Fruit fly (Drosophila melanogaster) whole organism, wandering third instar larva: ENCODE results near the gene mldr.

Experiments
- Abd-B ChIP-seq: fragments of >200 bp; optimal IDR thresholded peaks from 2 replicates; lab custom pipeline; 2017; ENCODE audit warnings: missing biosample characterization, missing genetic modification characterization
- CG32264 ChIP-seq: fragments of 200-800 bp; sonication (Bioruptor generic); optimal IDR thresholded peaks from 2 replicates; lab custom pipeline; 2016; ENCODE audit warnings: missing biosample characterization, missing genetic modification characterization
- CG9705 ChIP-seq: fragments of 200-800 bp; sonication (Bioruptor generic); optimal IDR thresholded peaks from 2 replicates; lab custom pipeline; 2018; ENCODE audit warnings: missing biosample characterization, mild to moderate bottlenecking, missing genetic modification characterization
- CrebA ChIP-seq: fragments of 200-800 bp; sonication (Bioruptor generic); optimal IDR thresholded peaks from 2 replicates; lab custom pipeline; 2016; ENCODE audit warnings: missing biosample characterization, mild to moderate bottlenecking, missing genetic modification characterization, borderline replicate concordance
- Dfd ChIP-seq: fragments of >200 bp; optimal IDR thresholded peaks from 2 replicates; lab custom pipeline; 2017; ENCODE audit warnings: missing biosample characterization, missing genetic modification characterization
- Dif ChIP-seq: fragments of 200-275, 200-300 bp; sonication (Bioruptor generic); optimal IDR thresholded peaks from 2 replicates; lab custom pipeline; 2018; ENCODE audit warnings: missing biosample characterization, missing genetic modification characterization; ENCODE audit not compliant: partially characterized antibody
- GATAd ChIP-seq: sonication (Bioruptor generic); optimal IDR thresholded peaks from 2 replicates; lab custom pipeline; 2016; ENCODE audit warnings: missing biosample characterization, missing genetic modification characterization
- HLH106 ChIP-seq: fragments of 200-800 bp; optimal IDR thresholded peaks from 3 replicates; lab custom pipeline; 2019; ENCODE audit warnings: missing biosample characterization, mild to moderate bottlenecking, missing genetic modification characterization, moderate library complexity
- Hnf4 ChIP-seq: fragments of 200-800 bp; sonication (Bioruptor generic); optimal IDR thresholded peaks from 2 replicates; lab custom pipeline; 2016; ENCODE audit warnings: missing biosample characterization, mild to moderate bottlenecking, missing genetic modification characterization
- Hr78 ChIP-seq: fragments of >200 bp; optimal IDR thresholded peaks from 2 replicates; lab custom pipeline; 2017; ENCODE audit warnings: missing biosample characterization, missing genetic modification characterization
- Hr83 ChIP-seq: fragments of 200-300 bp; sonication (Bioruptor generic); optimal IDR thresholded peaks from 2 replicates; lab custom pipeline; 2016; ENCODE audit warnings: missing biosample characterization, mild to moderate bottlenecking, missing genetic modification characterization, moderate library complexity; ENCODE audit not compliant: poor library complexity, severe bottlenecking
- Jra ChIP-seq: sonication (Bioruptor generic); optimal IDR thresholded peaks from 2 replicates; lab custom pipeline; 2016; ENCODE audit warnings: missing biosample characterization, missing genetic modification characterization
- Mio ChIP-seq: sonication (Bioruptor generic); optimal IDR thresholded peaks from 2 replicates; lab custom pipeline; 2016; ENCODE audit warnings: missing biosample characterization, missing genetic modification characterization
- Myc ChIP-seq: fragments of >200 bp; optimal IDR thresholded peaks from 2 replicates; lab custom pipeline; 2017
- N ChIP-seq: fragments of >200 bp; optimal IDR thresholded peaks from 2 replicates; lab custom pipeline; 2018; ENCODE audit warnings: missing biosample characterization, missing external identifiers, missing genetic modification characterization
- OdsH ChIP-seq: fragments of 200-800 bp; sonication (Bioruptor generic); optimal IDR thresholded peaks from 2 replicates; lab custom pipeline; 2016; ENCODE audit warnings: missing biosample characterization, mild to moderate bottlenecking, missing genetic modification characterization
- Rel ChIP-seq, 2 experiments: fragments of 200-800 bp; sonication (Bioruptor generic) in 1 of 2; optimal IDR thresholded peaks; 2 replicates in 1 of 2; 3 replicates in 1 of 2; lab custom pipeline; 2016 to 2019; ENCODE audit warnings: mild to moderate bottlenecking in 2 of 2, missing biosample characterization in 2 of 2, missing genetic modification characterization in 2 of 2, moderate library complexity in 1 of 2
- Sp1 ChIP-seq: fragments of 200-800 bp; sonication (Bioruptor generic); optimal IDR thresholded peaks from 3 replicates; lab custom pipeline; 2019; ENCODE audit warnings: missing biosample characterization, mild to moderate bottlenecking, missing genetic modification characterization, moderate library complexity
- Vsx2 ChIP-seq: fragments of 200-300, 225-300 bp; sonication (Bioruptor generic); optimal IDR thresholded peaks from 2 replicates; lab custom pipeline; 2018; ENCODE audit warnings: missing biosample characterization, missing genetic modification characterization; ENCODE audit not compliant: partially characterized antibody
- br ChIP-seq: fragments of 200-800 bp; sonication (Bioruptor generic); optimal IDR thresholded peaks from 2 replicates; lab custom pipeline; 2016; ENCODE audit warnings: missing biosample characterization, missing genetic modification characterization
- brk ChIP-seq: fragments of 200-800 bp; sonication (Bioruptor generic); optimal IDR thresholded peaks from 2 replicates; lab custom pipeline; 2016; ENCODE audit warnings: missing biosample characterization, mild to moderate bottlenecking, missing genetic modification characterization
- dl ChIP-seq, 2 experiments: fragments of 175-275, 200-275 bp in 1 of 2; fragments of 200-275 bp in 1 of 2; sonication (Bioruptor generic); optimal IDR thresholded peaks; lab custom pipeline; 2018; ENCODE audit warnings: mild to moderate bottlenecking in 2 of 2, missing biosample characterization in 2 of 2, missing genetic modification characterization in 2 of 2, moderate library complexity in 2 of 2; ENCODE audit not compliant: partially characterized antibody in 2 of 2, insufficient read depth in 1 of 2
- dmrt93B ChIP-seq: fragments of 200-800 bp; sonication (Bioruptor generic); optimal IDR thresholded peaks from 2 replicates; lab custom pipeline; 2018; ENCODE audit warnings: missing biosample characterization, mild to moderate bottlenecking, missing genetic modification characterization
- dsf ChIP-seq: sonication (Bioruptor generic); optimal IDR thresholded peaks from 2 replicates; lab custom pipeline; 2016; ENCODE audit warnings: missing biosample characterization, missing genetic modification characterization, borderline replicate concordance
- ey ChIP-seq: fragments of 200-800 bp; sonication (Bioruptor generic); optimal IDR thresholded peaks from 2 replicates; lab custom pipeline; 2016; ENCODE audit warnings: missing biosample characterization, missing genetic modification characterization
- foxo ChIP-seq, 2 experiments: fragments of 200-800 bp; sonication (Bioruptor generic); optimal IDR thresholded peaks; 2 replicates in 1 of 2; 3 replicates in 1 of 2; lab custom pipeline; 2016 to 2017; ENCODE audit warnings: missing biosample characterization in 2 of 2, missing genetic modification characterization in 2 of 2
- fru ChIP-seq: fragments of 200-800 bp; sonication (Bioruptor generic); optimal IDR thresholded peaks from 3 replicates; lab custom pipeline; 2016; ENCODE audit warnings: missing biosample characterization, mild to moderate bottlenecking, missing genetic modification characterization
- h ChIP-seq: fragments of 200-800 bp; sonication (Bioruptor generic); optimal IDR thresholded peaks from 3 replicates; lab custom pipeline; 2016; ENCODE audit warnings: missing biosample characterization, mild to moderate bottlenecking, missing genetic modification characterization
- jim ChIP-seq: fragments of 175-275, 200-325 bp; sonication (Bioruptor generic); optimal IDR thresholded peaks from 2 replicates; lab custom pipeline; 2016; ENCODE audit warnings: missing biosample characterization, mild to moderate bottlenecking, missing genetic modification characterization
- lola ChIP-seq: fragments of >200 bp; optimal IDR thresholded peaks from 2 replicates; lab custom pipeline; 2017; ENCODE audit warnings: missing biosample characterization, missing genetic modification characterization
- pan ChIP-seq: fragments of >200 bp; optimal IDR thresholded peaks from 2 replicates; lab custom pipeline; 2017
- psq ChIP-seq: fragments of 200-800 bp; sonication (Bioruptor generic); optimal IDR thresholded peaks from 3 replicates; lab custom pipeline; 2017; ENCODE audit warnings: missing biosample characterization, mild to moderate bottlenecking, missing genetic modification characterization, moderate library complexity
- rgr ChIP-seq: fragments of 200-800 bp; sonication (Bioruptor generic); optimal IDR thresholded peaks from 3 replicates; lab custom pipeline; 2016; ENCODE audit warnings: missing biosample characterization, mild to moderate bottlenecking, missing genetic modification characterization
- sage ChIP-seq: fragments of 200-800 bp; sonication (Bioruptor generic); optimal IDR thresholded peaks from 2 replicates; lab custom pipeline; 2016; ENCODE audit warnings: missing biosample characterization, mild to moderate bottlenecking, missing genetic modification characterization
- sv ChIP-seq: fragments of 200-800 bp; sonication (Bioruptor generic); optimal IDR thresholded peaks from 3 replicates; lab custom pipeline; 2016; ENCODE audit warnings: missing biosample characterization, missing genetic modification characterization
- tai ChIP-seq: sonication (Bioruptor generic); optimal IDR thresholded peaks from 2 replicates; lab custom pipeline; 2016; ENCODE audit warnings: missing biosample characterization, missing genetic modification characterization
- usp ChIP-seq: fragments of >200 bp; optimal IDR thresholded peaks from 2 replicates; lab custom pipeline; 2017; ENCODE audit warnings: missing biosample characterization, missing genetic modification characterization
- woc ChIP-seq: sonication (Bioruptor generic); optimal IDR thresholded peaks from 2 replicates; lab custom pipeline; 2016; ENCODE audit warnings: missing biosample characterization, mild to moderate bottlenecking, missing genetic modification characterization

mldr gene

DNA sequence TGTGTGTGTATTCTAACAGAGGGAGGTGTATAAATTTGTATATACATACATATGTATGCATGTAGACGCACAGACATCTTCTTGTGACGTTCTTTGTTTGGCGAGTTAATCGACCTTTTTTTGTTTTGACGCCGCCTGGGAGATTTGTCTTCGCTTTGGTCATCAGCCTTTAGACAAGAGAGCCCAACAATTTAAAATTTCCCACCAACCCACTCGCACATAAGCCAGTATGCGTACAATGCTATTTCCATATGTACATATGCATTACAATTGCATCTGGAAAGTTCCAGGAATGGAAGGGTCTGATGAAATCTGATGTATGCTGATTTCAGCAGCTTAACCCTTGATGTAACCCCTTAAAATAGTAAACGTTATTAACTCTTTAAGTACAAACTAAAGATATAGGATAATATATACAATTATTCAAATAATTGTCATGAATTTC is 11.5 kb upstream of the mldr start, which contains the start of gene Ubi-p5E:
Gene Ubi-p5E (minus strand): TSS at position 19 of the 445 bp plus-strand sequence.
- TF ChIP-seq Sp1 (no peak), sage (GFP tag; lab: Kevin White, UChicago) (no peak), Hr83 (GFP tag; lab: Kevin White, UChicago) (peak; percentile 46), usp (GFP tag; lab: Kevin White, UChicago) (no peak), lola (GFP tag; lab: Kevin White, UChicago) (no peak), CrebA (GFP tag; lab: Kevin White, UChicago) (no peak), jim (GFP tag; lab: Kevin White, UChicago) (no peak), CG9705 (no peak)

DNA sequence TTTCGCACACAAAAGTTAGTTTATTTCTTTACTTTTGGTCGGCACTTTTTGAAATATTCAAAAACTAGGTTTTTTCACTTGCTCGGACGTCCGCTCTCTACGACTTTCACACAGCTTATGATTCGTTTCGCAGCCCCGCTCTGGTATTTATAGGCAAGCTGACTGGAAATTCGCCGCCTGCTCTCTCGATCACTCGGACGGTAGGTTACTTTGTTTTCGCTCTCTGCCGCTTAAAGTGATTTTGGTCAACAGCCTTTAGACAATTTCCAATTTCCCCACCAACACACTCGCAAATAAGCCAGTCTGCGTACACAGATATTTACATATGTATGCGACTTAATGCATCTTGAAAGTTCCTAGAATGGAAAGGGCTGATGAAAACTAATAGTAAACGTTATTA is 7.6 kb upstream of the mldr start, which contains the start of gene CG11700:
Gene CG11700 (minus strand): TSS at position 106 of the 400 bp plus-strand sequence.
- no peak for TF ChIP-seq Rel (GFP tag; optimal IDR thresholded peaks at IDR 0.05; lab: Kevin White, UChicago)
- TF ChIP-seq Rel (tag; optimal IDR thresholded peaks at IDR 0.05; lab: Kevin White, UChicago) = peak; percentile 43
- TF ChIP-seq CrebA (GFP tag; lab: Kevin White, UChicago) = no peak

DNA sequence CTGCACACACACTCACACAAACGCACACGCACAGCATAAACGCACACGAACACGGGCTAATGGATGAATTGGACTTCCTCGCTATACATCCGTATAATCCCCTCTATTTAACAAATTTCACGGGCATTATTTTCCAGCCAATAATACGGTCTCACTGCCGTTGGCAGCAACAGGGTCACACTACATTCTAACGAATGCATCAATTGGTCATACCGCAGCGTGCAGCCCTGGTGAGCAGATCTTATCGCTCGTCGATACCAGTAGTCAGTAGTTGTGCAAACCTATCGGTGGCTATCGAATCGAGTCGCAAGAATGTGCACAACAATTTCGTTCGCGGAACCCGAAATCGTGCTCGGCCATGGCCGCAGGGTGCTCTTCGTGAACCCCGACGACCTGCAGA is 3.3 kb upstream of the mldr start, which contains the start of the genes Top3beta and wuho:
Gene Top3beta (minus strand): TSS at position 149 of the 400 bp plus-strand sequence.
Gene wuho (plus strand): TSS at position 259 of the 400 bp plus-strand sequence.
- TF ChIP-seq Jra (GFP tag; lab: Kevin White, UChicago) = no peak
- TF ChIP-seq dmrt93B (GFP tag; lab: Kevin White, UChicago) = no peak
- TF ChIP-seq N (GFP tag; lab: Kevin White, UChicago) = no peak
- peak; percentile 22 for TF ChIP-seq Dif (GFP tag; lab: Kevin White, UChicago)
- TF ChIP-seq Hr78 (GFP tag; lab: Kevin White, UChicago) = no peak
- no peak for TF ChIP-seq brk (GFP tag; lab: Kevin White, UChicago)
- no peak for TF ChIP-seq Mio (GFP tag; lab: Kevin White, UChicago)
- TF ChIP-seq Myc = peak; percentile 24
- no peak for TF ChIP-seq tai (GFP tag; lab: Kevin White, UChicago)
- TF ChIP-seq OdsH (GFP tag; lab: Kevin White, UChicago) = peak; percentile 29
- no peak for TF ChIP-seq Rel (GFP tag; optimal IDR thresholded peaks at IDR 0.05; lab: Kevin White, UChicago)
- peak; percentile 99 for TF ChIP-seq Rel (tag; optimal IDR thresholded peaks at IDR 0.05; lab: Kevin White, UChicago)
- peak; percentile 37 for TF ChIP-seq ey
- TF ChIP-seq Vsx2 = no peak
- TF ChIP-seq jim (GFP tag; lab: Kevin White, UChicago) = no peak
- TF ChIP-seq dl (GFP tag; optimal IDR thresholded peaks at IDR 0.05; lab: Kevin White, UChicago; ENCODE audit: insufficient read depth in 1 of 2, partially characterized antibody in 2 of 2) = no peak
- no peak for TF ChIP-seq CrebA (GFP tag; lab: Kevin White, UChicago)
- peak; percentile 1 for TF ChIP-seq Hr83 (GFP tag; lab: Kevin White, UChicago)
- no peak for TF ChIP-seq fru (GFP tag; lab: Kevin White, UChicago)
- no peak for TF ChIP-seq foxo (GFP tag; optimal IDR thresholded peaks at IDR 0.05; lab: Kevin White, UChicago)
- peak; percentile 68 for TF ChIP-seq rgr (GFP tag; lab: Kevin White, UChicago)
- TF ChIP-seq Dfd (GFP tag; lab: Kevin White, UChicago) = no peak
- no peak for TF ChIP-seq dsf
- peak; percentile 41 for TF ChIP-seq HLH106 (tag; lab: Kevin White, UChicago)
- no peak for TF ChIP-seq Abd-B (GFP tag; lab: Kevin White, UChicago)
- TF ChIP-seq Sp1 = peak; percentile 44
- no peak for TF ChIP-seq br (GFP tag; lab: Kevin White, UChicago)
- TF ChIP-seq Hnf4 (GFP tag; lab: Kevin White, UChicago) = no peak
- TF ChIP-seq h (GFP tag; lab: Kevin White, UChicago) = peak; percentile 63
- TF ChIP-seq usp (GFP tag; lab: Kevin White, UChicago) = no peak
- TF ChIP-seq CG32264 (GFP tag; lab: Kevin White, UChicago) = no peak
- no peak for TF ChIP-seq sage (GFP tag; lab: Kevin White, UChicago)
- no peak for TF ChIP-seq lola (GFP tag; lab: Kevin White, UChicago)
- no peak for TF ChIP-seq GATAd (GFP tag; lab: Kevin White, UChicago)
- TF ChIP-seq CG9705 = no peak
- TF ChIP-seq pan = no peak
- TF ChIP-seq sv (GFP tag; lab: Kevin White, UChicago) = peak; percentile 16
- TF ChIP-seq woc (GFP tag; lab: Kevin White, UChicago) = no peak
- TF ChIP-seq psq = peak; percentile 19
